Worm (Caenorhabditis elegans): Measurements from ENCODE around the gene Y37A1B.7.
A peak's percentile ranks its signal among the peaks of the same experiment; 100 is the strongest.

Gene Y37A1B.7

DNA sequence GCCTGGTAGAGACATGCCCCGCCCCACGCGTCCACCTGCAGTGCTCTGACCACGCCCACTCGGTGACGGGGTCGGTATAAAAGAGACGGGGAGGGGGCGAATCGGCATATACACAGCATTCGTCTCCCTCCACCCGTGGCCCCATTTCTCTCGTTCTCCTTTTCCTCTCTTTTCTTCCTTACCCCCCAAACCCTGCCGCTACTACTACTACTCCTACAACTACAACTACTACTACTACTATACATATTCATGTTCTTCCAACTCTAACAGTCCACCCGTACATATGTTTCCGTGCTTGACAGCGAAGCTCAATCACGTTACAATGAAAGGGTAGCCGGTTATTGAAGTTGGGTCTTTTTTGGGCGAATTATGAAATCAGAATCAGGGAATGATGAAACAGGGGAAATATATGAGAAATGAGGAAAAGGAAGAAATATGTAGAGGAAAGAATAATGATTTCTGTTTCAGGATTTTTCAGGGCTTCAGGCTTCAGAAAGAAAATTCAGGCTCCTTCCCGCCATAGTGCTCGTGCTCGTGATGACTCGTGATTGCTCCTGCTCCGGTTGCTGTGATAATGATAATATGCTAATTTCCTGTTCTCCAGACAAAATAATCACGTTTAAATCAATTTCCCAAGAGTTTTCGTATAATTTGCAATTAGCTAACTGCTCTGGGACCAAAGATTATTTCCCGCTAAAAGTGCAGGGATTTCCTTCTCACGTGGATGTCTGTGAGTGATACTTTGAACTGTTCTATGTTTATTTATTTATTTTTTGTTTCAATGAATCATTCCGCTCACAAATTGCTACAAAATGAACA is 9.6 kb downstream of the Y37A1B.7 start:
- TF ChIP-seq F52B5.7 (tag; optimal IDR thresholded peaks at IDR 0.05): peak; percentile 78
- TF ChIP-seq cebp-1 (GFP tag; IDR thresholded peaks at IDR 0.05): no peak
- peak; percentile 88 for TF ChIP-seq cebp-1 (tag; optimal IDR thresholded peaks at IDR 0.05)
- peak; percentile 69 for TF ChIP-seq K12H6.12 (tag; optimal IDR thresholded peaks at IDR 0.05)
- TF ChIP-seq bed-1 (GFP tag; IDR thresholded peaks at IDR 0.05): 0 out of 2 replicates have a peak, but pooled peaks have one; percentile 15
- TF ChIP-seq unc-62 (GFP tag; optimal IDR thresholded peaks at IDR 0.05): no peak
- peak; percentile 69; the same call in 1 of the 2 replicates for TF ChIP-seq let-526 (GFP tag; IDR thresholded peaks at IDR 0.05)
- TF ChIP-seq F10E7.11 (tag; optimal IDR thresholded peaks at IDR 0.05): peak; percentile 41
- peak; percentile 21 for TF ChIP-seq ets-4 (GFP tag; optimal IDR thresholded peaks at IDR 0.05)
- no peak for TF ChIP-seq him-1 (tag; optimal IDR thresholded peaks at IDR 0.05)
- peak; percentile 52 for TF ChIP-seq lin-54 (GFP tag; optimal IDR thresholded peaks at IDR 0.05)
- peak; percentile 66 for TF ChIP-seq tbp1 (GFP tag; optimal IDR thresholded peaks at IDR 0.05)
- TF ChIP-seq atf-7 (tag; optimal IDR thresholded peaks at IDR 0.05): peak; percentile 60
- peak; percentile 62; the same call in 1 of the 2 replicates for TF ChIP-seq egl-18 (GFP tag; IDR thresholded peaks at IDR 0.05)
- TF ChIP-seq tlf-1 (GFP tag; optimal IDR thresholded peaks at IDR 0.05): peak; percentile 79
- peak; percentile 77 for TF ChIP-seq repo-1 (tag; optimal IDR thresholded peaks at IDR 0.05)
- no peak for TF ChIP-seq pha-4 (tag; optimal IDR thresholded peaks at IDR 0.05)
- TF ChIP-seq D2030.7 (GFP tag; IDR thresholded peaks at IDR 0.05): 0 out of 2 replicates have a peak, but pooled peaks have one; percentile 14
- TF ChIP-seq ztf-22 (GFP tag; optimal IDR thresholded peaks at IDR 0.05): no peak
- TF ChIP-seq rcor-1 (GFP tag; IDR thresholded peaks at IDR 0.05): peak; percentile 48
- no peak for TF ChIP-seq efl-1 (GFP tag; optimal IDR thresholded peaks at IDR 0.05)
- TF ChIP-seq B0336.3 (GFP tag; IDR thresholded peaks at IDR 0.05): peak; percentile 65
- TF ChIP-seq gei-17 (GFP tag; optimal IDR thresholded peaks at IDR 0.05): peak; percentile 86
- peak; percentile 49 for TF ChIP-seq ztf-26 (tag; optimal IDR thresholded peaks at IDR 0.05)
- TF ChIP-seq sptf-2 (GFP tag; optimal IDR thresholded peaks at IDR 0.05): peak; percentile 18
- peak; percentile 37 for TF ChIP-seq die-1 (tag; optimal IDR thresholded peaks at IDR 0.05)
- peak; percentile 29 for TF ChIP-seq B0261.1 (tag; optimal IDR thresholded peaks at IDR 0.05)
- TF ChIP-seq dpff-1 (tag; optimal IDR thresholded peaks at IDR 0.05): peak; percentile 91
- TF ChIP-seq K11D2.4 (GFP tag; IDR thresholded peaks at IDR 0.05): peak; percentile 54; the same call in 1 of the 2 replicates
- TF ChIP-seq dox-1 (GFP tag; IDR thresholded peaks at IDR 0.05): peak; percentile 77; the same call in 1 of the 2 replicates
- TF ChIP-seq egrh-3 (GFP tag; IDR thresholded peaks at IDR 0.05): peak; percentile 94
- TF ChIP-seq dpl-1 (GFP tag; optimal IDR thresholded peaks at IDR 0.05): no peak
- peak; percentile 34; the same call in 1 of the 2 replicates for TF ChIP-seq Y56A3A.18 (GFP tag; IDR thresholded peaks at IDR 0.05)
- TF ChIP-seq madf-6 (GFP tag; IDR thresholded peaks at IDR 0.05): no peak; the same call in 1 of the 2 replicates
- TF ChIP-seq ceh-27 (GFP tag; optimal IDR thresholded peaks at IDR 0.05): peak; percentile 44
- peak in 1 of 3 experiments; percentile 9 for TF ChIP-seq lin-35 (GFP tag; optimal IDR thresholded peaks at IDR 0.05)
- peak; percentile 59 for TF ChIP-seq hlh-12 (tag; optimal IDR thresholded peaks at IDR 0.05)
- TF ChIP-seq madf-10 (tag; optimal IDR thresholded peaks at IDR 0.05): peak; percentile 44
- no peak for TF ChIP-seq F57A8.1 (GFP tag; optimal IDR thresholded peaks at IDR 0.05)
- peak; percentile 96 for TF ChIP-seq fkh-3 (tag; optimal IDR thresholded peaks at IDR 0.05)
- TF ChIP-seq Y67H2A.10 (GFP tag; conservative IDR thresholded peaks at IDR 0.05): peak; percentile 40; the same call in 1 of the 2 replicates
- peak; percentile 38 for TF ChIP-seq mxl-1 (tag; optimal IDR thresholded peaks at IDR 0.05)
- peak; percentile 42; the same call in 1 of the 2 replicates for TF ChIP-seq ceh-100 (GFP tag; IDR thresholded peaks at IDR 0.05)
- peak; percentile 49; the same call in 1 of the 2 replicates for TF ChIP-seq lin-26 (GFP tag; IDR thresholded peaks at IDR 0.05)
- TF ChIP-seq snpc-4 (GFP tag; optimal IDR thresholded peaks at IDR 0.05): peak; percentile 22
- no peak for TF ChIP-seq snpc-4 (tag; optimal IDR thresholded peaks at IDR 0.05)
- no peak for TF ChIP-seq T26A5.8 (tag; optimal IDR thresholded peaks at IDR 0.05)
- peak; percentile 75 for TF ChIP-seq chd-7 (tag; optimal IDR thresholded peaks at IDR 0.05)

Data from whole organism, young adult.